Worm (Caenorhabditis elegans): Measurements from ENCODE around the gene ugt-12.

ce11 chrV:4929842-4930241, 40.4 kb upstream of the ugt-12 start, which contains the start of gene str-205:
- no peak for TF ChIP-seq dpl-1 (GFP tag; optimal IDR thresholded peaks at IDR 0.05)
- TF ChIP-seq fkh-10 (GFP tag; optimal IDR thresholded peaks at IDR 0.05): no peak
